Worm (Caenorhabditis elegans) whole organism, L4/young adult: Measurements from ENCODE around the gene sre-5.

ENCODE experiments used
- dao-5 ChIP-seq: sonication (generic microtip); optimal IDR thresholded peaks from 2 replicates; lab custom pipeline; 2016; ENCODE audit warnings: missing genotype, missing genetic modification characterization, moderate library complexity, missing compliant biosample characterization
- him-1 ChIP-seq: sonication (generic microtip); optimal IDR thresholded peaks from 2 replicates; lab custom pipeline; 2016; ENCODE audit warnings: missing genotype, missing genetic modification reagents, missing genetic modification characterization, missing compliant biosample characterization

Gene sre-5

ce11 chrIV:3613022-3613605 lies 48.1 kb downstream of the sre-5 start, which contains the start of gene ltah-1.2:
ltah-1.2 (minus strand) TSS chrIV:3613072.
- TF ChIP-seq dao-5: no peak
- no peak for TF ChIP-seq him-1 (tag; lab: Kevin White, UChicago)
